Worm (Caenorhabditis elegans) whole organism, L4/young adult: ENCODE results near the gene fbxa-215.

Experiments
- W03F9.2 ChIP-seq: fragments of 150-350 bp; optimal IDR thresholded peaks from 2 replicates; lab custom pipeline; 2014; ENCODE audit warnings: missing biosample characterization, missing genetic modification characterization
- dao-5 ChIP-seq: sonication (generic microtip); optimal IDR thresholded peaks from 2 replicates; lab custom pipeline; 2016; ENCODE audit warnings: missing genotype, missing genetic modification characterization, moderate library complexity, missing compliant biosample characterization
- him-1 ChIP-seq: sonication (generic microtip); optimal IDR thresholded peaks from 2 replicates; lab custom pipeline; 2016; ENCODE audit warnings: missing genotype, missing genetic modification reagents, missing genetic modification characterization, missing compliant biosample characterization

ce11 chrIV:13636975-13637374 is 29.7 kb downstream of the fbxa-215 start, which contains the start of gene C08F11.7:
- TF ChIP-seq dao-5 (tag; lab: Kevin White, UChicago) = no peak
- TF ChIP-seq him-1 (tag; lab: Kevin White, UChicago) = no peak
- TF ChIP-seq W03F9.2 (tag; lab: Kevin White, UChicago) = no peak
